Worm (Caenorhabditis elegans): ENCODE data around the gene sma-4.

sma-4 gene

DNA sequence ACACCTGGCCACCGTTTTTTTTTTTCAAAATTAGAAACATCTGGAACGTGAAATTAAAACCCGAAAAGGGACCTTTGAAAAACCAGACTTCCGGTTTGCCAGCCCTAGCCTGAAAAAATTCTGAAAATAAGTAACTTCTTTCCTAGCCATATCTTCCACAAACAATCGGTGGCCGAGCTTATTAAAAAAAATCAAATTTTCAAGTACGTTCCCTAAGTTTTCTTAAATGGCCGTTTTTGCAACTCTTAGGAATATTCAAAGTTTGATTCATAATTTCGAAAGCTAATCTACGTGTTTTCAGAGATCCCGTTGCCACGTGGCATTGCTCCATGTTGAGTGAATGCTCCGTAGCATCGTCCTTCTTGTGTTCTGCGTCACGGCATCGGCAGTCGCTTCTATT lies 7.6 kb downstream of the sma-4 start, which contains the start of gene R12B2.8:
TSS of gene R12B2.8 (plus strand) at position 301 of the 400 bp plus-strand sequence.
- TF ChIP-seq zip-8 (tag; optimal IDR thresholded peaks at IDR 0.05) (no peak), ceh-39 (tag; optimal IDR thresholded peaks at IDR 0.05) (no peak), sem-2 (GFP tag; optimal IDR thresholded peaks at IDR 0.05) (no peak), mab-5 (tag; optimal IDR thresholded peaks at IDR 0.05) (no peak), ceh-43 (GFP tag; optimal IDR thresholded peaks at IDR 0.05) (no peak), ham-2 (GFP tag; optimal IDR thresholded peaks at IDR 0.05) (no peak), drap-1 (GFP tag; optimal IDR thresholded peaks at IDR 0.05) (no peak), unc-62 (GFP tag; optimal IDR thresholded peaks at IDR 0.05) (no peak), lsy-2 (tag; optimal IDR thresholded peaks at IDR 0.05) (no peak), lin-13 (tag; optimal IDR thresholded peaks at IDR 0.05) (no peak), elt-1 (tag; optimal IDR thresholded peaks at IDR 0.05; ENCODE audit: borderline replicate concordance, insufficient read depth) (no peak), elt-3 (tag; optimal IDR thresholded peaks at IDR 0.05) (no peak), nhr-28 (tag; optimal IDR thresholded peaks at IDR 0.05) (no peak), ceh-83 (GFP tag; optimal IDR thresholded peaks at IDR 0.05) (no peak), nhr-76 (tag; optimal IDR thresholded peaks at IDR 0.05) (no peak)

DNA sequence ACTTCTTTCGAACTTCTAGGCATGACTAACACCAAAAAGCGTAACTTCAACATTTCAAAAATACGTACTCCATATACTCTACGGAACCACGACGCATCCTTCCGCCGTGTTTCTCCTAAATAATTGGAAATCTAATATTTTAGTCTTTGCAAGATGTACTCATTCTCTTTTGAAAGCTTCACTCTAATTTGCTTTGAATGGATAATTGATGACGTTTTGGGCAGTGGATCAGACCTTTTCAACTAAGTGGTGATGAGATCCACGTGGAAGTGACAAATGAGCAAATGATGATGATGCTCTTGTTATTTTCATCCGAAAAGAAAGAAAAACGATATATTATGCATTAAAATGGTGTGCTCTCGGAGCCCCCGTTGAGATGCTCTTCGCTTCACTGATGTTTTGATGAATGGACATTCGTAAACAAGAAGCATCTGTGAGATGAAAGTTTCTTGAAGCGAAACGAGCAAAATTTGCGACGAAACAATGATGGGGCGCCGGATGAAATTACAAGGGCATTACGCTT lies 8.5 kb downstream of the sma-4 start:
- peak; percentile 15 for TF ChIP-seq unc-62 (GFP tag; optimal IDR thresholded peaks at IDR 0.05)
- TF ChIP-seq ham-2 (GFP tag; optimal IDR thresholded peaks at IDR 0.05), result no peak

ce11 chrIII:5826895-5827437 lies 10.9 kb downstream of the sma-4 start:
- TF ChIP-seq M03D4.4 (tag; optimal IDR thresholded peaks at IDR 0.05) (no peak), ces-1 (GFP tag; optimal IDR thresholded peaks at IDR 0.05) (peak; percentile 88)

DNA sequence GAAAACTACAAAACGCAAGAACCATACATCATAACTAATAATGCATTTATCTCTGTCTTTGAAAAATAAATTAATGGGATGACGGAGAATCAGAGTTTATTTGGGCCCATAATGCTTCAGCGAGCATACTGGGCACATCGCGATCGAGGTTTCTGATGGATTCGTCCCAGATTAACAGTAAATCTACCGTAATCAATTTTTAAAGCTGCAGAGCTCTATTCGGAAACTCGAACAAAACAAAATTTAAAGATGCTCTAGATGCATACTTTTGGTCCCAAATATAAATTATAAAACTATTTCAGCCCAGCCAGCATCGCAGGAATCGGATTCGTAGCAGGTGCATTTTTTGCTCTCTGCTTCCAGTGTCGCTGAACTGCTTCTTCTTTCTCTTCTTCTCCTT lies 12.0 kb downstream of the sma-4 start:
- no peak for TF ChIP-seq pha-4 (tag; optimal IDR thresholded peaks at IDR 0.05)
- TF ChIP-seq ceh-43 (GFP tag; optimal IDR thresholded peaks at IDR 0.05), result no peak
- no peak for TF ChIP-seq lin-32 (GFP tag; optimal IDR thresholded peaks at IDR 0.05)

DNA sequence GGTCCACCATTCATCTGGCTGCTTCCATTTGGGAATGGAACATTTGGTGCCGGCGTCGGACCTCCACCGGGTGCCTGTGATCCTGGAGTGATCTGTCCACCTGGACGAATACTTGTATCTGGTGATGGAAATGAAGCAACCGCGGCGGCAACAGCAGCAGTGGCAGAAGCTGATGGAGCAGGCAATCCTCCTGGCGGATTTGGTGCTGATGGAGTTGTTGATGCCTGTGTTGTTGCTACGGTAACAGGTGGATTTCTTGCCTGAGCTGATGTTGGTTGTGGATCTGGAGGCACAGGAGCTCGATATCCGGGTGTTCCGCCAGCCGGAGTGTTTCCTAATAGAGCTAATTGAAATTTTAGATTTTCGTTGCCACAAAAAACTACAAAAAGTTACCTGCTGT lies 16.4 kb downstream of the sma-4 start:
- no peak for TF ChIP-seq ceh-43 (GFP tag; optimal IDR thresholded peaks at IDR 0.05)
- no peak for TF ChIP-seq nhr-237 (tag; optimal IDR thresholded peaks at IDR 0.05)
- TF ChIP-seq pha-4 (tag; optimal IDR thresholded peaks at IDR 0.05), result no peak
- TF ChIP-seq ztf-11 (tag; optimal IDR thresholded peaks at IDR 0.05), result no peak
- no peak for TF ChIP-seq elt-1 (tag; optimal IDR thresholded peaks at IDR 0.05; ENCODE audit: borderline replicate concordance, insufficient read depth)
- TF ChIP-seq mab-5 (tag; optimal IDR thresholded peaks at IDR 0.05), result no peak
- no peak for TF ChIP-seq nhr-2 (tag; optimal IDR thresholded peaks at IDR 0.05)
- TF ChIP-seq ham-2 (GFP tag; optimal IDR thresholded peaks at IDR 0.05), result no peak
- TF ChIP-seq hlh-1 (tag; optimal IDR thresholded peaks at IDR 0.05), result no peak
- TF ChIP-seq unc-120 (tag; optimal IDR thresholded peaks at IDR 0.05; ENCODE audit: poor library complexity, severe bottlenecking), result no peak
- no peak for TF ChIP-seq unc-39 (tag; optimal IDR thresholded peaks at IDR 0.05)
- TF ChIP-seq blmp-1 (tag; optimal IDR thresholded peaks at IDR 0.05), result no peak
- no peak for TF ChIP-seq drap-1 (GFP tag; optimal IDR thresholded peaks at IDR 0.05)
- TF ChIP-seq mep-1 (tag; optimal IDR thresholded peaks at IDR 0.05), result no peak
- no peak for TF ChIP-seq ceh-83 (GFP tag; optimal IDR thresholded peaks at IDR 0.05)
- no peak for TF ChIP-seq elt-3 (tag; optimal IDR thresholded peaks at IDR 0.05)
- no peak for TF ChIP-seq mls-2 (tag; optimal IDR thresholded peaks at IDR 0.05)
- no peak for TF ChIP-seq snpc-4 (tag; optimal IDR thresholded peaks at IDR 0.05)
- TF ChIP-seq ces-1 (GFP tag; optimal IDR thresholded peaks at IDR 0.05), result no peak
- no peak for TF ChIP-seq ceh-39 (tag; optimal IDR thresholded peaks at IDR 0.05)

ce11 chrIII:5833376-5833775 lies 17.3 kb downstream of the sma-4 start, which contains the start of the genes R12B2.13 and mdt-15:
Gene R12B2.13, minus strand, starts transcription at chrIII:5833476.
Gene mdt-15, minus strand, starts transcription at chrIII:5833751.
- TF ChIP-seq ces-1 (GFP tag; optimal IDR thresholded peaks at IDR 0.05) (no peak), drap-1 (GFP tag; optimal IDR thresholded peaks at IDR 0.05) (no peak), flh-1 (GFP tag; optimal IDR thresholded peaks at IDR 0.05) (no peak), sptf-1 (tag; optimal IDR thresholded peaks at IDR 0.05) (no peak), elt-1 (tag; optimal IDR thresholded peaks at IDR 0.05; ENCODE audit: borderline replicate concordance, insufficient read depth) (no peak), ceh-83 (GFP tag; optimal IDR thresholded peaks at IDR 0.05) (no peak), bed-3 (GFP tag; optimal IDR thresholded peaks at IDR 0.05) (no peak), pha-4 (tag; optimal IDR thresholded peaks at IDR 0.05) (no peak), unc-62 (GFP tag; optimal IDR thresholded peaks at IDR 0.05) (no peak), nhr-237 (tag; optimal IDR thresholded peaks at IDR 0.05) (no peak), ceh-39 (tag; optimal IDR thresholded peaks at IDR 0.05) (no peak), sem-2 (GFP tag; optimal IDR thresholded peaks at IDR 0.05) (no peak)
